Fruit fly (Drosophila melanogaster): ENCODE data around the gene CG18273.

The CG18273 gene

DNA sequence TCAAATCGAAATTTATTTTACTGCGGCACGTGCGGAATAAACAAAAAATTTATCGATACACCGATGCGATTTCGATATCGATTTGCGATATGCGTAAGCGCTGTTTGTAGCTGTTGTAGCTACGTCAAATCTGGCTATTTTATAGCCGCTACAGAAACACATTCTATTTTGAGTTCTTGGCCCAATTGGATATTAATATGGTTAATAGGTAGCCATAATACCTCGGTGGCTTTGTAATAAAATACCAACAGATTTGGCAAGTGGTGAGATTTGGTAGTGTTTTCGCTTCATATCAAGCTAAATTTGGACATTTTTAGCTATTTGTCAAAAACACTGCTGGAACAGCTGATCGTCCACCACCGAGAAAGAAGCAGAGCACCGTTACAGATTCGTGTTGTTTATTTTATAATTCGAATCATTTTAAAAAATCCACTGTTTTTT, at the start of gene CG18273, which contains the start of gene CG3156 (continued):
- TF ChIP-seq row (GFP tag; IDR thresholded peaks at IDR 0.05) (peak; percentile 77), wdn (GFP tag; IDR thresholded peaks at IDR 0.05) (no peak), sim (GFP tag; IDR thresholded peaks at IDR 0.05) (no peak), BEAF-32 (GFP tag; optimal IDR thresholded peaks at IDR 0.05) (peak; percentile 64), Dp (GFP tag; optimal IDR thresholded peaks at IDR 0.05) (peak; percentile 39), CG17359 (tag; optimal IDR thresholded peaks at IDR 0.05) (peak; percentile 4), sens (GFP tag) (peak; percentile 86), CG1233 (GFP tag; optimal IDR thresholded peaks at IDR 0.05) (no peak), CG8290 (GFP tag; optimal IDR thresholded peaks at IDR 0.05) (no peak), CG8290 (tag; optimal IDR thresholded peaks at IDR 0.05) (no peak), caup (GFP tag; optimal IDR thresholded peaks at IDR 0.05; ENCODE audit: severe bottlenecking) (no peak), vnd (GFP tag; IDR thresholded peaks at IDR 0.05; ENCODE audit: partially characterized antibody) (peak; percentile 43; the same call in 1 of the 3 replicates), CG9437 (GFP tag; optimal IDR thresholded peaks at IDR 0.05) (peak; percentile 87), kni (GFP tag; optimal IDR thresholded peaks at IDR 0.05) (peak; percentile 60), Dip3 (GFP tag; optimal IDR thresholded peaks at IDR 0.05) (no peak), yki (optimal IDR thresholded peaks at IDR 0.05) (no peak)

DNA sequence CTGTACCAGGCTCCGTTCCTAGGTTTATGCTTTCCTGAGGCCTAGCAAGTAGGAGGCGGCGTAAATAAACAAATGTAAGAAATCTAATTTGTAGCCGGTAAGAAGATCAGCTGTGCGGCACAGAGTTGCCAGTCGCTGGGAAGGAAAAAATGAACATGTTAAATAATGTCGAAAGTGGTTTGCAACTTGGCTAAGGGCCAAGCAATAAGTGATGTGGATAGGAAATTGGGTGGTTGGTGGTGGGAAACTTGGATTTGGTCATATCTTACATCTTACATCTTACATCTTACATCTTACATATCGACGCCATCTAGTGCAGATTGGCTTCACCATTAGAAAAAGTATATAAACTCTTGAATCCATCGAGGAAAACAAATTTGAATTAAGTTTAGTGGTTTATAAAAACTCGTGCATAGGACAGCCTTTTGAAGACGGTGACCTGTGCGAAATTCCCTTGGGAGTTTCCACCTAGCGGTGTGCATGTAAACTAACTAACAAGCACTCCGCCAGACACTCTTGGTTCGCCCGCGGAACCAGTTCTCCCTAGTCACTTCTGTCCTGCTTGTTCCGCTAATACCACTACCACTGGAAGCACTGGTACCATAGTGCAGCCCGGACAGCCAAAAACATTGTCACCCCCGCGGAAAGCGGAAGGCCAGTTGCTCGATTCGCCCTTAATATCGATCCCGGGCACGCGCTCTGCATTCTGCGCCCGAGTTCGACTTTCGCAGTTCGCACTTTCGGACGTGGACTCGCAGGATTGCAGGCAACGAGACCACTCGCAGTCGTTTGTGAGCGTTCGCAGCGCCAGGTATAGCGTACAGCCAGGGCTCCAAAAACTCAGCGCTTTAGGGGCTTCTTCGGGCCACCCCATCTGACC, 42.6 kb upstream of the CG18273 start, which contains the start of the genes CG4293 and Appl:
Gene CG4293 (minus strand): TSS at position 568 of the 880 bp plus-strand sequence.
Gene Appl (plus strand): TSS at position 778 of the 880 bp plus-strand sequence.
- peak; percentile 58 for TF ChIP-seq trem (tag; optimal IDR thresholded peaks at IDR 0.05)
- peak; percentile 22 for TF ChIP-seq CG12659 (GFP tag; optimal IDR thresholded peaks at IDR 0.05)
- no peak for TF ChIP-seq CG8944 (GFP tag; optimal IDR thresholded peaks at IDR 0.05)
- no peak for TF ChIP-seq CG8281 (tag; optimal IDR thresholded peaks at IDR 0.05)
- no peak for TF ChIP-seq so (GFP tag; IDR thresholded peaks at IDR 0.05)
- TF ChIP-seq Atf-2 (GFP tag; optimal IDR thresholded peaks at IDR 0.05): no peak
- no peak for TF ChIP-seq schlank (tag; optimal IDR thresholded peaks at IDR 0.05)
- no peak for TF ChIP-seq bab2 (GFP tag; optimal IDR thresholded peaks at IDR 0.05)
- no peak for TF ChIP-seq CG5245 (GFP tag; optimal IDR thresholded peaks at IDR 0.05)
- TF ChIP-seq kah (GFP tag; optimal IDR thresholded peaks at IDR 0.05): no peak
- no peak for TF ChIP-seq maf-S (GFP tag; optimal IDR thresholded peaks at IDR 0.05)
- TF ChIP-seq Ravus (GFP tag; IDR thresholded peaks at IDR 0.05): no peak
- no peak for TF ChIP-seq Neu2 (GFP tag; optimal IDR thresholded peaks at IDR 0.05; ENCODE audit: borderline replicate concordance)
- no peak for TF ChIP-seq ro (GFP tag; IDR thresholded peaks at IDR 0.05)
- no peak for TF ChIP-seq tna (GFP tag; IDR thresholded peaks at IDR 0.05; ENCODE audit: partially characterized antibody)
- TF ChIP-seq pho (GFP tag; optimal IDR thresholded peaks at IDR 0.05): no peak
- TF ChIP-seq CG8765 (GFP tag; IDR thresholded peaks at IDR 0.05): no peak
- no peak for TF ChIP-seq CG9727 (GFP tag; optimal IDR thresholded peaks at IDR 0.05)
- TF ChIP-seq tll (GFP tag; optimal IDR thresholded peaks at IDR 0.05): no peak
- no peak for TF ChIP-seq Hmx (GFP tag; optimal IDR thresholded peaks at IDR 0.05)
- TF ChIP-seq slou (GFP tag; optimal IDR thresholded peaks at IDR 0.05): no peak
- no peak for TF ChIP-seq bbx (GFP tag; IDR thresholded peaks at IDR 0.05; ENCODE audit: partially characterized antibody)
- no peak for TF ChIP-seq grn (GFP tag; optimal IDR thresholded peaks at IDR 0.05)
- TF ChIP-seq Eip74EF (GFP tag; optimal IDR thresholded peaks at IDR 0.05): no peak
- peak; percentile 9 for TF ChIP-seq CG10147 (GFP tag; optimal IDR thresholded peaks at IDR 0.05)
- no peak for TF ChIP-seq ash1 (GFP tag; optimal IDR thresholded peaks at IDR 0.05)
- TF ChIP-seq Ets65A (GFP tag): peak; percentile 81
- no peak for TF ChIP-seq dimm (GFP tag; IDR thresholded peaks at IDR 0.05)
- TF ChIP-seq Bgb (GFP tag; IDR thresholded peaks at IDR 0.05; ENCODE audit: partially characterized antibody): peak; percentile 64
- no peak for TF ChIP-seq CG10209 (GFP tag; optimal IDR thresholded peaks at IDR 0.05)
- TF ChIP-seq ato (GFP tag; IDR thresholded peaks at IDR 0.05; ENCODE audit: partially characterized antibody): no peak
- no peak for TF ChIP-seq YL-1 (GFP tag; optimal IDR thresholded peaks at IDR 0.05)
- no peak for TF ChIP-seq CG1024 (GFP tag; IDR thresholded peaks at IDR 0.05)

All from whole organism, embryonic.